Worm (Caenorhabditis elegans): ENCODE results near the gene F17C11.22.

- TF ChIP-seq unc-62 (GFP tag; optimal IDR thresholded peaks at IDR 0.05) (no peak), lin-32 (GFP tag; optimal IDR thresholded peaks at IDR 0.05) (no peak), unc-39 (tag; optimal IDR thresholded peaks at IDR 0.05) (no peak), mab-5 (tag; optimal IDR thresholded peaks at IDR 0.05) (no peak), hlh-1 (tag; optimal IDR thresholded peaks at IDR 0.05) (no peak), ceh-83 (GFP tag; optimal IDR thresholded peaks at IDR 0.05) (no peak), elt-1 (tag; optimal IDR thresholded peaks at IDR 0.05; ENCODE audit: borderline replicate concordance, insufficient read depth) (no peak), bed-3 (GFP tag; optimal IDR thresholded peaks at IDR 0.05) (no peak), ceh-39 (tag; optimal IDR thresholded peaks at IDR 0.05) (no peak), ztf-11 (tag; optimal IDR thresholded peaks at IDR 0.05) (no peak)
Measured at ce11 chrV:10932411-10932810, 37.6 kb downstream of the F17C11.22 start, which contains the start of gene F58B4.5.

Measured in whole organism, mixed stage, embryonic.